Worm (Caenorhabditis elegans) whole organism, L4/young adult: ENCODE results near the gene K02E7.11.

Experiments
- dao-5 ChIP-seq: sonication (generic microtip); optimal IDR thresholded peaks from 2 replicates; lab custom pipeline; 2016; ENCODE audit warnings: missing genotype, missing genetic modification characterization, moderate library complexity, missing compliant biosample characterization
- him-1 ChIP-seq: sonication (generic microtip); optimal IDR thresholded peaks from 2 replicates; lab custom pipeline; 2016; ENCODE audit warnings: missing genotype, missing genetic modification reagents, missing genetic modification characterization, missing compliant biosample characterization

- TF ChIP-seq him-1 (tag; lab: Kevin White, UChicago), result no peak
- TF ChIP-seq dao-5, result no peak
Measured at ce11 chrII:1104409-1104808, 29.1 kb upstream of the K02E7.11 start, which contains the start of gene T13B5.9.
